Fruit fly (Drosophila melanogaster) whole organism, embryonic: ENCODE data around the gene Tyler.

ENCODE experiments used
- Awh ChIP-seq: fragments of 200-800 bp; sonication (Bioruptor generic); IDR thresholded peaks from 2 replicates; pipeline ENCODE4, ENCODE4 v1.3.6; 2022; ENCODE audit warnings: missing biosample characterization, missing genetic modification characterization
- B-H1 ChIP-seq: fragments of 200-800 bp; sonication (Bioruptor generic); IDR thresholded peaks from 3 replicates; pipeline ENCODE4 v1.3.6; 2022; ENCODE audit warnings: missing biosample characterization, missing genetic modification characterization
- B-H2 ChIP-seq: fragments of 200-800 bp; sonication (Bioruptor generic); optimal IDR thresholded peaks from 2 replicates; lab custom pipeline; 2018; ENCODE audit warnings: missing biosample characterization, mild to moderate bottlenecking, missing genetic modification characterization
- C15 ChIP-seq: fragments of 200-800 bp; sonication (Bioruptor generic); IDR thresholded peaks from 3 replicates; pipeline ENCODE4 v1.3.6; 2022; ENCODE audit warnings: missing biosample characterization, missing genetic modification characterization
- CG10267 ChIP-seq: fragments of 200-800 bp; sonication (Bioruptor generic); optimal IDR thresholded peaks from 2 replicates; lab custom pipeline; 2018; ENCODE audit warnings: missing biosample characterization, mild to moderate bottlenecking, missing genetic modification characterization, moderate library complexity
- CG11696 ChIP-seq: fragments of 200-800 bp; sonication (Bioruptor generic); IDR thresholded peaks from 2 replicates; pipeline ENCODE4 v1.3.6; 2022; ENCODE audit warnings: missing biosample characterization, missing genetic modification characterization
- CG11723 ChIP-seq: fragments of 200-800 bp; sonication (Bioruptor generic); optimal IDR thresholded peaks from 2 replicates; lab custom pipeline; 2017; ENCODE audit warnings: missing biosample characterization, mild to moderate bottlenecking, missing genetic modification characterization
- CG13424 ChIP-seq: fragments of 200-800 bp; sonication (Bioruptor generic); optimal IDR thresholded peaks from 2 replicates; lab custom pipeline; 2019; ENCODE audit warnings: missing biosample characterization, mild to moderate bottlenecking, missing genetic modification characterization, moderate library complexity
- CG14014 ChIP-seq: fragments of 200-800 bp; sonication (Bioruptor generic); IDR thresholded peaks from 2 replicates; pipeline ENCODE4 v1.3.6; 2022; ENCODE audit warnings: missing biosample characterization, missing genetic modification characterization
- CG14050 ChIP-seq: fragments of 200-800 bp; sonication (Bioruptor generic); IDR thresholded peaks from 3 replicates; pipeline ENCODE4 v1.3.6; 2022; ENCODE audit warnings: missing biosample characterization, missing genetic modification characterization
- CG14667 ChIP-seq: fragments of 200-800 bp; sonication (Bioruptor generic); IDR thresholded peaks from 2 replicates; pipeline ENCODE4 v1.3.6; 2022; ENCODE audit warnings: missing biosample characterization, missing genetic modification characterization
- CG16779 ChIP-seq: fragments of 200-800 bp; sonication (Bioruptor generic); IDR thresholded peaks from 2 replicates; pipeline ENCODE4 v1.3.6; 2022; ENCODE audit warnings: missing biosample characterization, missing genetic modification characterization
- CG17186 ChIP-seq: fragments of 200-800 bp; sonication (Bioruptor generic); optimal IDR thresholded peaks from 3 replicates; lab custom pipeline; 2017; ENCODE audit warnings: missing biosample characterization, missing genetic modification reagents, missing genetic modification characterization
- CG18599 ChIP-seq: fragments of 200-800 bp; sonication (Bioruptor generic); optimal IDR thresholded peaks from 3 replicates; lab custom pipeline; 2017; ENCODE audit warnings: missing biosample characterization, missing genetic modification characterization, mild to moderate bottlenecking, moderate library complexity, missing genetic modification reagents
- CG18764 ChIP-seq: fragments of 200-800 bp; sonication (Bioruptor generic); optimal IDR thresholded peaks from 3 replicates; lab custom pipeline; 2016; ENCODE audit warnings: missing biosample characterization, missing genetic modification characterization
- CG31441 ChIP-seq: fragments of 200-800 bp; sonication (Bioruptor generic); IDR thresholded peaks from 2 replicates; pipeline ENCODE4 v1.3.6; 2022; ENCODE audit warnings: missing biosample characterization, missing genetic modification characterization
- CG33213 ChIP-seq: fragments of 200-800 bp; sonication (Bioruptor generic); optimal IDR thresholded peaks from 3 replicates; lab custom pipeline; 2016; ENCODE audit warnings: missing biosample characterization, missing genetic modification characterization
- CG34376 ChIP-seq: fragments of 200-800 bp; sonication (Bioruptor generic); optimal IDR thresholded peaks from 2 replicates; lab custom pipeline; 2018; ENCODE audit warnings: missing biosample characterization, mild to moderate bottlenecking, missing genetic modification characterization
- CG3726 ChIP-seq: fragments of 200-800 bp; sonication (Bioruptor generic); IDR thresholded peaks from 3 replicates; pipeline ENCODE4, ENCODE4 v1.3.6; 2022; ENCODE audit warnings: missing biosample characterization, missing genetic modification characterization
- CG3847 ChIP-seq: fragments of 200-800 bp; sonication (Bioruptor generic); IDR thresholded peaks from 2 replicates; pipeline ENCODE4 v1.3.6; 2022; ENCODE audit warnings: missing biosample characterization, missing genetic modification characterization
- CG3995 ChIP-seq: fragments of 200-800 bp; sonication (Bioruptor generic); optimal IDR thresholded peaks from 3 replicates; lab custom pipeline; 2016; ENCODE audit warnings: missing biosample characterization, missing genetic modification characterization
- CG6813 ChIP-seq: fragments of 200-800 bp; sonication (Bioruptor generic); optimal IDR thresholded peaks from 2 replicates; lab custom pipeline; 2017; ENCODE audit warnings: missing biosample characterization, missing genetic modification characterization, mild to moderate bottlenecking, moderate library complexity, missing genetic modification reagents
- CG8388 ChIP-seq: fragments of 200-800 bp; sonication (Bioruptor generic); optimal IDR thresholded peaks from 2 replicates; lab custom pipeline; 2019; ENCODE audit warnings: missing biosample characterization, mild to moderate bottlenecking, missing genetic modification characterization, moderate library complexity
- CG9437 ChIP-seq: fragments of 200-800 bp; sonication (Bioruptor generic); optimal IDR thresholded peaks from 2 replicates; lab custom pipeline; 2018; ENCODE audit warnings: missing biosample characterization, mild to moderate bottlenecking, missing genetic modification characterization
- CG9727 ChIP-seq: fragments of 200-800 bp; sonication (Bioruptor generic); optimal IDR thresholded peaks from 3 replicates; lab custom pipeline; 2017; ENCODE audit warnings: missing biosample characterization, mild to moderate bottlenecking, missing genetic modification characterization
- Camta ChIP-seq: fragments of 200-800 bp; sonication (Bioruptor generic); optimal IDR thresholded peaks from 2 replicates; lab custom pipeline; 2016; ENCODE audit warnings: missing biosample characterization, missing genetic modification characterization
- CkIIα-i1 ChIP-seq: fragments of 200-800 bp; sonication (Bioruptor generic); IDR thresholded peaks from 2 replicates; pipeline ENCODE4 v1.3.6; 2022; ENCODE audit warnings: missing biosample characterization, missing genetic modification characterization
- Lhr ChIP-seq: fragments of 200-800 bp; sonication (Bioruptor generic); optimal IDR thresholded peaks from 3 replicates; lab custom pipeline; 2017; ENCODE audit warnings: mild to moderate bottlenecking, missing biosample characterization, missing genetic modification reagents, missing genetic modification characterization
- Max ChIP-seq: fragments of 200-800 bp; sonication (Bioruptor generic); optimal IDR thresholded peaks from 2 replicates; lab custom pipeline; 2016; ENCODE audit warnings: missing biosample characterization, mild to moderate bottlenecking, missing genetic modification characterization
- Pdp1 ChIP-seq, 2 experiments: fragments of 200-800 bp; sonication (Bioruptor generic); optimal IDR thresholded peaks; 3 replicates each; lab custom pipeline; 2016; ENCODE audit warnings: missing biosample characterization in 2 of 2, missing genetic modification characterization in 2 of 2, mild to moderate bottlenecking in 1 of 2, moderate library complexity in 1 of 2
- Sox100B ChIP-seq: fragments of 200-800 bp; sonication (Bioruptor generic); optimal IDR thresholded peaks from 3 replicates; lab custom pipeline; 2018; ENCODE audit warnings: missing biosample characterization, mild to moderate bottlenecking, missing genetic modification characterization
- Sox102F ChIP-seq: fragments of 200-800 bp; sonication (Bioruptor generic); optimal IDR thresholded peaks from 2 replicates; lab custom pipeline; 2018; ENCODE audit warnings: missing biosample characterization, mild to moderate bottlenecking, missing genetic modification characterization, moderate library complexity
- Sry-δ ChIP-seq: fragments of 200-800 bp; sonication (Bioruptor generic); optimal IDR thresholded peaks from 2 replicates; lab custom pipeline; 2016; ENCODE audit warnings: missing biosample characterization, missing genetic modification characterization
- Xbp1 ChIP-seq: fragments of 200-800 bp; sonication (Bioruptor generic); optimal IDR thresholded peaks from 3 replicates; lab custom pipeline; 2016; ENCODE audit warnings: missing biosample characterization, mild to moderate bottlenecking, missing genetic modification characterization
- aop ChIP-seq: fragments of 200-800 bp; sonication (Bioruptor generic); IDR thresholded peaks from 2 replicates; pipeline ENCODE4 v1.3.6; 2022; ENCODE audit warnings: missing biosample characterization, missing genetic modification characterization
- ara ChIP-seq: fragments of 200-800 bp; sonication (Bioruptor generic); IDR thresholded peaks from 2 replicates; pipeline ENCODE4 v1.3.6; 2022; ENCODE audit warnings: missing biosample characterization, missing genetic modification characterization
- ash1 ChIP-seq: fragments of 200-800 bp; sonication (Bioruptor generic); optimal IDR thresholded peaks from 2 replicates; lab custom pipeline; 2018; ENCODE audit warnings: missing biosample characterization, mild to moderate bottlenecking, missing genetic modification characterization
- cato ChIP-seq: fragments of 200-800 bp; sonication (Bioruptor generic); optimal IDR thresholded peaks from 2 replicates; lab custom pipeline; 2016; ENCODE audit warnings: missing biosample characterization, missing genetic modification characterization, borderline replicate concordance
- danr ChIP-seq: fragments of 200-800 bp; sonication (Bioruptor generic); IDR thresholded peaks from 2 replicates; pipeline ENCODE4 v1.3.6; 2022; ENCODE audit warnings: missing biosample characterization, missing genetic modification characterization
- exex ChIP-seq: fragments of 200-800 bp; sonication (Bioruptor generic); optimal IDR thresholded peaks from 4 replicates; lab custom pipeline; 2018; ENCODE audit warnings: missing biosample characterization, mild to moderate bottlenecking, missing genetic modification characterization, moderate library complexity
- fd102C ChIP-seq: fragments of 200-800 bp; sonication (Bioruptor generic); optimal IDR thresholded peaks from 2 replicates; lab custom pipeline; 2018; ENCODE audit warnings: missing biosample characterization, mild to moderate bottlenecking, missing genetic modification characterization, moderate library complexity
- gt ChIP-seq: fragments of 200-800 bp; sonication (Bioruptor generic); IDR thresholded peaks from 2 replicates; pipeline ENCODE4 v1.3.6; 2022; ENCODE audit warnings: missing biosample characterization, missing genetic modification characterization
- jing ChIP-seq: fragments of 200-800 bp; sonication (Bioruptor generic); optimal IDR thresholded peaks from 2 replicates; lab custom pipeline; 2018; ENCODE audit warnings: missing biosample characterization, mild to moderate bottlenecking, missing genetic modification characterization
- knrl ChIP-seq: fragments of 200-800 bp; sonication (Bioruptor generic); IDR thresholded peaks from 3 replicates; pipeline ENCODE4 v1.3.6; 2022; ENCODE audit warnings: missing biosample characterization, missing genetic modification characterization; ENCODE audit not compliant: partially characterized antibody
- mld ChIP-seq: fragments of 200-800 bp; sonication (Bioruptor generic); IDR thresholded peaks from 3 replicates; pipeline ENCODE4 v1.3.6; 2022; ENCODE audit warnings: missing biosample characterization, missing genetic modification characterization; ENCODE audit not compliant: partially characterized antibody
- nmo ChIP-seq: fragments of 200-800 bp; sonication (Bioruptor generic); optimal IDR thresholded peaks from 2 replicates; lab custom pipeline; 2018; ENCODE audit warnings: missing biosample characterization, mild to moderate bottlenecking, missing genetic modification characterization, moderate library complexity
- pum ChIP-seq: fragments of 200-800 bp; sonication (Bioruptor generic); optimal IDR thresholded peaks from 2 replicates; lab custom pipeline; 2016; ENCODE audit warnings: missing biosample characterization, missing genetic modification characterization
- sob ChIP-seq: fragments of 200-800 bp; sonication (Bioruptor generic); IDR thresholded peaks from 2 replicates; pipeline ENCODE4 v1.3.6; 2022; ENCODE audit warnings: missing biosample characterization, missing genetic modification characterization
- vvl ChIP-seq: fragments of 200-800 bp; sonication (Bioruptor generic); IDR thresholded peaks from 2 replicates; pipeline ENCODE4 v1.3.6; 2022; ENCODE audit warnings: missing biosample characterization, missing genetic modification characterization
- z ChIP-seq: fragments of 200-800 bp; sonication (Bioruptor generic); IDR thresholded peaks from 3 replicates; pipeline ENCODE4 v1.3.6; 2022; ENCODE audit warnings: missing biosample characterization, missing genetic modification characterization

Tyler gene

dm6 chrX:19651757-19652419 is 40.6 kb downstream of the Tyler start, which contains the start of the genes Ranbp21 and Elys (continued):
- peak; percentile 62 for TF ChIP-seq ara (GFP tag; lab: Robert Waterston, UW)
- TF ChIP-seq CG14050 (GFP tag; lab: Robert Waterston, UW) = no peak
- TF ChIP-seq CG6813 (GFP tag; lab: Kevin White, UChicago) = no peak
- no peak for TF ChIP-seq ash1 (GFP tag; lab: Kevin White, UChicago)
- TF ChIP-seq aop (GFP tag; lab: Robert Waterston, UW) = no peak
- no peak for TF ChIP-seq CG11696 (GFP tag; lab: Robert Waterston, UW)
- peak; percentile 12 for TF ChIP-seq CG17186 (GFP tag; lab: Kevin White, UChicago)
- TF ChIP-seq vvl (GFP tag; lab: Robert Waterston, UW) = peak; percentile 54
- peak; percentile 20 for TF ChIP-seq CG8388
- peak; percentile 78 for TF ChIP-seq CG3847 (GFP tag; lab: Robert Waterston, UW)
- TF ChIP-seq Sox102F (GFP tag; lab: Kevin White, UChicago) = no peak
- TF ChIP-seq CG14014 (GFP tag; lab: Robert Waterston, UW) = 0 out of 2 replicates have a peak, but pooled peaks have one; percentile 29
- TF ChIP-seq CG10267 = peak; percentile 93
- no peak for TF ChIP-seq z
- peak; percentile 37; the same call in 1 of the 2 replicates for TF ChIP-seq CG14667 (GFP tag; lab: Robert Waterston, UW)
- no peak for TF ChIP-seq danr (GFP tag; lab: Robert Waterston, UW)
- TF ChIP-seq cato (GFP tag; lab: Kevin White, UChicago) = no peak
- no peak for TF ChIP-seq Sox100B (GFP tag; lab: Kevin White, UChicago)
- no peak for TF ChIP-seq B-H2 (GFP tag; lab: Kevin White, UChicago)
- no peak for TF ChIP-seq C15 (GFP tag; lab: Robert Waterston, UW)
- TF ChIP-seq sob (GFP tag; lab: Robert Waterston, UW) = peak; percentile 41; the same call in 1 of the 2 replicates
- TF ChIP-seq CG31441 = no peak
- peak; percentile 79 for TF ChIP-seq Sry-δ (GFP tag; lab: Kevin White, UChicago)
- TF ChIP-seq mld (GFP tag; lab: Robert Waterston, UW) = no peak
- TF ChIP-seq CG11723 (GFP tag; lab: Kevin White, UChicago) = no peak
- TF ChIP-seq CG33213 (GFP tag; lab: Kevin White, UChicago) = no peak
- TF ChIP-seq CG9437 (GFP tag; lab: Kevin White, UChicago) = no peak
- TF ChIP-seq jing = no peak
- peak; percentile 59 for TF ChIP-seq CG9727 (GFP tag; lab: Kevin White, UChicago)
- peak; percentile 36 for TF ChIP-seq CG13424 (tag; lab: Kevin White, UChicago)
- TF ChIP-seq knrl (GFP tag; lab: Robert Waterston, UW) = peak; percentile 61
- peak; percentile 76 for TF ChIP-seq pum (GFP tag; lab: Kevin White, UChicago)
- peak; percentile 67 for TF ChIP-seq Xbp1 (GFP tag; lab: Kevin White, UChicago)
- no peak for TF ChIP-seq gt (GFP tag; lab: Robert Waterston, UW)
- no peak for TF ChIP-seq B-H1
- no peak for TF ChIP-seq fd102C (GFP tag; lab: Kevin White, UChicago)
- TF ChIP-seq Max (GFP tag; lab: Kevin White, UChicago) = peak; percentile 64
- no peak for TF ChIP-seq CG18599 (GFP tag; lab: Kevin White, UChicago)
- TF ChIP-seq CG3726 (GFP tag; lab: Robert Waterston, UW) = no peak
- no peak for TF ChIP-seq CkIIα-i1 (GFP tag; lab: Robert Waterston, UW)
- 0 out of 2 replicates have a peak, but pooled peaks have one; percentile 29 for TF ChIP-seq Awh (GFP tag; lab: Robert Waterston, UW)
- TF ChIP-seq exex = no peak
- TF ChIP-seq CG18764 (GFP tag; lab: Kevin White, UChicago) = no peak
- TF ChIP-seq CG16779 = no peak
- peak; percentile 23 for TF ChIP-seq Camta (GFP tag; lab: Kevin White, UChicago)
- TF ChIP-seq CG3995 (GFP tag; lab: Kevin White, UChicago) = no peak
- TF ChIP-seq Pdp1 (GFP tag; optimal IDR thresholded peaks at IDR 0.05; lab: Kevin White, UChicago) = peak; percentile 44 to 61
- no peak for TF ChIP-seq CG34376 (GFP tag; lab: Kevin White, UChicago)
- TF ChIP-seq Lhr = peak; percentile 66
- TF ChIP-seq nmo (GFP tag; lab: Kevin White, UChicago) = peak; percentile 72
